Worm (Caenorhabditis elegans) whole organism, L4 larva: ENCODE data around the gene R05G6.1.

Experiments
- ZK546.5 ChIP-seq, 2 experiments: sonication (generic microtip); optimal IDR thresholded peaks; 2 replicates each; lab custom pipeline; 2017; ENCODE audit warnings: missing biosample characterization in 2 of 2, missing genetic modification characterization in 2 of 2
- ceh-82 ChIP-seq: sonication (generic microtip); optimal IDR thresholded peaks from 2 replicates; lab custom pipeline; 2017; ENCODE audit warnings: missing biosample characterization, missing genetic modification characterization
- fkh-10 ChIP-seq: fragments of 150-350 bp; optimal IDR thresholded peaks from 2 replicates; lab custom pipeline; 2014; ENCODE audit warnings: missing biosample characterization, missing genetic modification reagents, missing genetic modification characterization
- lin-13 ChIP-seq: fragments of 150-350 bp; optimal IDR thresholded peaks from 2 replicates; lab custom pipeline; 2014; ENCODE audit warnings: missing biosample characterization, missing genetic modification reagents, missing genetic modification characterization
- lin-15B ChIP-seq: fragments of 150-350 bp; sonication (generic microtip); optimal IDR thresholded peaks from 3 replicates; lab custom pipeline; 2014; ENCODE audit warnings: missing biosample characterization, missing genetic modification characterization
- lsy-2 ChIP-seq, 2 experiments: fragments of 150-350 bp in 1 of 2; sonication (generic microtip) in 1 of 2; optimal IDR thresholded peaks; 2 replicates each; lab custom pipeline; 2014 to 2017; ENCODE audit warnings: missing biosample characterization in 2 of 2, missing genetic modification characterization in 2 of 2
- mdl-1 ChIP-seq, 2 experiments: fragments of 150-350 bp in 1 of 2; sonication (generic microtip) in 1 of 2; optimal IDR thresholded peaks; 2 replicates each; lab custom pipeline; 2014 to 2017; ENCODE audit warnings: missing biosample characterization in 2 of 2, missing genetic modification characterization in 2 of 2
- mxl-2 ChIP-seq: fragments of 200-800 bp; sonication (Bioruptor generic); conservative IDR thresholded peaks from 2 replicates; pipeline ENCODE4 v1.3.6; 2022; ENCODE audit warnings: missing genetic modification reagents, missing genetic modification characterization, missing compliant biosample characterization
- nhr-11 ChIP-seq: fragments of 150-350 bp; optimal IDR thresholded peaks from 2 replicates; lab custom pipeline; 2014; ENCODE audit warnings: missing biosample characterization, missing genetic modification characterization
- pha-4 ChIP-seq, 2 experiments: fragments of 150-350 bp in 1 of 2; fragments of 200-800 bp in 1 of 2; sonication (Bioruptor generic) in 1 of 2; IDR thresholded peaks in 1 of 2; optimal IDR thresholded peaks in 1 of 2; 2 replicates each; pipeline versions ENCODE4 v1.3.6 to Lab custom; 2014 to 2022; ENCODE audit warnings: missing genetic modification characterization in 2 of 2, missing genetic modification reagents in 2 of 2, missing biosample characterization in 1 of 2, missing compliant biosample characterization in 1 of 2
- skn-1 ChIP-seq: fragments of 150-350 bp; optimal IDR thresholded peaks from 2 replicates; lab custom pipeline; 2014; ENCODE audit warnings: missing biosample characterization, missing genetic modification characterization
- snpc-4 ChIP-seq: fragments of 150-350 bp; optimal IDR thresholded peaks from 2 replicates; lab custom pipeline; 2014; ENCODE audit warnings: missing biosample characterization, missing genetic modification characterization
- zag-1 ChIP-seq: fragments of 150-350 bp; optimal IDR thresholded peaks from 2 replicates; lab custom pipeline; 2014; ENCODE audit warnings: missing biosample characterization, missing genetic modification characterization
- zfp-2 ChIP-seq: sonication (generic microtip); optimal IDR thresholded peaks from 2 replicates; lab custom pipeline; 2016; ENCODE audit warnings: mild to moderate bottlenecking, missing genetic modification characterization, missing compliant biosample characterization

- TF ChIP-seq nhr-11 (no peak), fkh-10 (peak; percentile 50), ceh-82 (tag; lab: Kevin White, UChicago) (no peak), zfp-2 (no peak), mxl-2 (GFP tag; lab: Robert Waterston, UW) (no peak), zag-1 (no peak), lin-13 (GFP tag; lab: Kevin White, UChicago) (no peak), lsy-2 (tag; optimal IDR thresholded peaks at IDR 0.05; lab: Kevin White, UChicago) (no peak), lin-15B (tag; lab: Kevin White, UChicago) (no peak), pha-4 (GFP tag; IDR thresholded peaks at IDR 0.05; lab: Robert Waterston, UW) (no peak), pha-4 (tag; optimal IDR thresholded peaks at IDR 0.05; lab: Kevin White, UChicago) (no peak), snpc-4 (tag; lab: Kevin White, UChicago) (no peak), skn-1 (no peak), ZK546.5 (tag; optimal IDR thresholded peaks at IDR 0.05; lab: Kevin White, UChicago) (no peak), mdl-1 (tag; optimal IDR thresholded peaks at IDR 0.05; lab: Kevin White, UChicago) (no peak)
Observed at ce11 chrIV:7586972-7587371, 54.5 kb downstream of the R05G6.1 start.
